Fruit fly (Drosophila melanogaster) whole organism, embryonic: ENCODE data around the gene CG7386.

Experiments used
- Aef1 ChIP-seq: fragments of 200-800 bp; sonication (Bioruptor generic); IDR thresholded peaks from 3 replicates; pipeline ENCODE4 v1.3.6; 2022; ENCODE audit warnings: missing biosample characterization, missing genetic modification characterization
- BEAF-32 ChIP-seq: fragments of 200-800 bp; sonication (Bioruptor generic); optimal IDR thresholded peaks from 3 replicates; lab custom pipeline; 2017; ENCODE audit warnings: missing biosample characterization, missing genetic modification characterization, mild to moderate bottlenecking, moderate library complexity, missing genetic modification reagents
- CG11723 ChIP-seq: fragments of 200-800 bp; sonication (Bioruptor generic); optimal IDR thresholded peaks from 2 replicates; lab custom pipeline; 2017; ENCODE audit warnings: missing biosample characterization, mild to moderate bottlenecking, missing genetic modification characterization
- CG14441 ChIP-seq: fragments of 200-800 bp; sonication (Bioruptor generic); IDR thresholded peaks from 2 replicates; pipeline ENCODE4 v1.3.6; 2022; ENCODE audit warnings: missing biosample characterization, missing genetic modification characterization
- CG15011 ChIP-seq: fragments of 200-800 bp; sonication (Bioruptor generic); optimal IDR thresholded peaks from 3 replicates; lab custom pipeline; 2018; ENCODE audit warnings: missing biosample characterization, mild to moderate bottlenecking, missing genetic modification characterization
- CG15601 ChIP-seq: fragments of 200-800 bp; sonication (Bioruptor generic); optimal IDR thresholded peaks from 3 replicates; lab custom pipeline; 2019; ENCODE audit warnings: missing biosample characterization, mild to moderate bottlenecking, missing genetic modification characterization, moderate library complexity
- CG1602 ChIP-seq: fragments of 200-800 bp; sonication (Bioruptor generic); optimal IDR thresholded peaks from 3 replicates; lab custom pipeline; 2016; ENCODE audit warnings: missing biosample characterization, missing genetic modification characterization
- CG17568 ChIP-seq: fragments of 200-800 bp; sonication (Bioruptor generic); optimal IDR thresholded peaks from 2 replicates; lab custom pipeline; 2018; ENCODE audit warnings: missing biosample characterization, mild to moderate bottlenecking, missing genetic modification characterization, moderate library complexity
- CG17612 ChIP-seq: fragments of 200-800 bp; sonication (Bioruptor generic); IDR thresholded peaks from 2 replicates; pipeline ENCODE4 v1.3.6; 2022; ENCODE audit warnings: missing biosample characterization, missing genetic modification characterization
- CG17802 ChIP-seq: fragments of 200-800 bp; sonication (Bioruptor generic); optimal IDR thresholded peaks from 2 replicates; lab custom pipeline; 2018; ENCODE audit warnings: missing biosample characterization, mild to moderate bottlenecking, missing genetic modification characterization, moderate library complexity
- CG2116 ChIP-seq: fragments of 200-800 bp; sonication (Bioruptor generic); optimal IDR thresholded peaks from 3 replicates; lab custom pipeline; 2018; ENCODE audit warnings: missing biosample characterization, mild to moderate bottlenecking, missing genetic modification characterization
- CG2199 ChIP-seq: fragments of 200-800 bp; sonication (Bioruptor generic); IDR thresholded peaks from 3 replicates; pipeline ENCODE4 v1.3.6; 2022; ENCODE audit warnings: missing biosample characterization, missing genetic modification characterization
- CG2875 ChIP-seq: fragments of 200-800 bp; sonication (Bioruptor generic); optimal IDR thresholded peaks from 2 replicates; lab custom pipeline; 2017; ENCODE audit warnings: missing biosample characterization, mild to moderate bottlenecking, missing genetic modification characterization, missing genetic modification reagents
- CG3847 ChIP-seq: fragments of 200-800 bp; sonication (Bioruptor generic); IDR thresholded peaks from 2 replicates; pipeline ENCODE4 v1.3.6; 2022; ENCODE audit warnings: missing biosample characterization, missing genetic modification characterization
- CG4328 ChIP-seq: fragments of 200-800 bp; sonication (Bioruptor generic); optimal IDR thresholded peaks from 3 replicates; lab custom pipeline; 2017; ENCODE audit warnings: missing biosample characterization, missing genetic modification reagents, missing genetic modification characterization
- CG6175 ChIP-seq: fragments of 200-800 bp; sonication (Bioruptor generic); IDR thresholded peaks from 3 replicates; pipeline ENCODE4 v1.3.6; 2022; ENCODE audit warnings: missing biosample characterization, missing genetic modification characterization
- CG6854 ChIP-seq: fragments of 200-800 bp; sonication (Bioruptor generic); optimal IDR thresholded peaks from 3 replicates; lab custom pipeline; 2017; ENCODE audit warnings: missing biosample characterization, mild to moderate bottlenecking, missing genetic modification characterization
- CG7839 ChIP-seq: fragments of 200-800 bp; sonication (Bioruptor generic); optimal IDR thresholded peaks from 3 replicates; lab custom pipeline; 2018; ENCODE audit warnings: missing biosample characterization, mild to moderate bottlenecking, missing genetic modification characterization, moderate library complexity
- CG8924 ChIP-seq: fragments of 200-800 bp; optimal IDR thresholded peaks from 3 replicates; lab custom pipeline; 2019; ENCODE audit warnings: missing biosample characterization, mild to moderate bottlenecking, missing genetic modification characterization, moderate library complexity
- CG9876 ChIP-seq: fragments of 200-800 bp; sonication (Bioruptor generic); optimal IDR thresholded peaks from 2 replicates; lab custom pipeline; 2016; ENCODE audit warnings: missing biosample characterization, missing genetic modification characterization
- Dll ChIP-seq: fragments of 200-800 bp; sonication (Bioruptor generic); IDR thresholded peaks from 4 replicates; pipeline ENCODE4 v1.3.6; 2022; ENCODE audit warnings: missing biosample characterization, missing genetic modification characterization; ENCODE audit not compliant: partially characterized antibody
- ERR ChIP-seq: fragments of 200-800 bp; sonication (Bioruptor generic); optimal IDR thresholded peaks from 2 replicates; lab custom pipeline; 2016; ENCODE audit warnings: missing biosample characterization, missing genetic modification characterization
- Fer3 ChIP-seq: fragments of 200-800 bp; sonication (Bioruptor generic); optimal IDR thresholded peaks from 2 replicates; lab custom pipeline; 2018; ENCODE audit warnings: missing biosample characterization, mild to moderate bottlenecking, missing genetic modification characterization, moderate library complexity
- Gug ChIP-seq: fragments of 200-800 bp; sonication (Bioruptor generic); IDR thresholded peaks from 4 replicates; pipeline ENCODE4 v1.3.6; 2022; ENCODE audit warnings: missing biosample characterization, missing genetic modification characterization
- Hmr ChIP-seq: fragments of 200-800 bp; sonication (Bioruptor generic); optimal IDR thresholded peaks from 3 replicates; lab custom pipeline; 2017; ENCODE audit warnings: mild to moderate bottlenecking, missing biosample characterization, missing genetic modification reagents, missing genetic modification characterization
- Mrtf ChIP-seq: fragments of 200-800 bp; sonication (Bioruptor generic); IDR thresholded peaks from 3 replicates; pipeline ENCODE4 v1.3.6; 2022; ENCODE audit warnings: missing biosample characterization, missing genetic modification characterization
- NC2β ChIP-seq: fragments of 200-800 bp; sonication (Bioruptor generic); optimal IDR thresholded peaks from 2 replicates; lab custom pipeline; 2016; ENCODE audit warnings: missing biosample characterization, missing genetic modification characterization
- Nf-YB ChIP-seq: fragments of 200-800 bp; sonication (Bioruptor generic); optimal IDR thresholded peaks from 3 replicates; lab custom pipeline; 2019; ENCODE audit warnings: missing biosample characterization, mild to moderate bottlenecking, missing genetic modification characterization, moderate library complexity
- Oli ChIP-seq: fragments of 200-800 bp; sonication (Bioruptor generic); optimal IDR thresholded peaks from 2 replicates; lab custom pipeline; 2018; ENCODE audit warnings: missing biosample characterization, mild to moderate bottlenecking, missing genetic modification characterization, moderate library complexity
- Ssrp ChIP-seq: fragments of 200-800 bp; sonication (Bioruptor generic); optimal IDR thresholded peaks from 2 replicates; lab custom pipeline; 2018; ENCODE audit warnings: missing biosample characterization, mild to moderate bottlenecking, missing genetic modification characterization, moderate library complexity
- TFAM ChIP-seq: fragments of 200-800 bp; sonication (Bioruptor generic); optimal IDR thresholded peaks from 2 replicates; lab custom pipeline; 2017; ENCODE audit warnings: missing biosample characterization, missing genetic modification characterization, inconsistent platforms
- YL-1 ChIP-seq: fragments of 200-800 bp; sonication (Bioruptor generic); optimal IDR thresholded peaks from 3 replicates; lab custom pipeline; 2017; ENCODE audit warnings: missing biosample characterization, mild to moderate bottlenecking, missing genetic modification characterization
- bab2 ChIP-seq: fragments of 200-800 bp; sonication (Bioruptor generic); optimal IDR thresholded peaks from 2 replicates; lab custom pipeline; 2016; ENCODE audit warnings: missing biosample characterization, missing genetic modification characterization
- bigmax ChIP-seq: fragments of 200-800 bp; sonication (Bioruptor generic); optimal IDR thresholded peaks from 2 replicates; lab custom pipeline; 2018; ENCODE audit warnings: missing biosample characterization, mild to moderate bottlenecking, missing genetic modification characterization
- btn ChIP-seq: fragments of 200-800 bp; sonication (Bioruptor generic); optimal IDR thresholded peaks from 2 replicates; lab custom pipeline; 2016; ENCODE audit warnings: missing biosample characterization, missing genetic modification characterization
- chn ChIP-seq: fragments of 200-800 bp; sonication (Bioruptor generic); optimal IDR thresholded peaks from 2 replicates; lab custom pipeline; 2016; ENCODE audit warnings: missing biosample characterization, missing genetic modification characterization
- corto ChIP-seq: fragments of 200-800 bp; sonication (Bioruptor generic); optimal IDR thresholded peaks from 2 replicates; lab custom pipeline; 2016; ENCODE audit warnings: missing biosample characterization, mild to moderate bottlenecking, missing genetic modification characterization, moderate library complexity
- dysf ChIP-seq: fragments of 200-800 bp; sonication (Bioruptor generic); IDR thresholded peaks from 3 replicates; pipeline ENCODE4 v1.3.6; 2022; ENCODE audit warnings: missing biosample characterization, missing genetic modification characterization
- ems ChIP-seq: fragments of 200-800 bp; sonication (Bioruptor generic); optimal IDR thresholded peaks from 3 replicates; lab custom pipeline; 2016; ENCODE audit warnings: missing biosample characterization, missing genetic modification characterization
- gcm2 ChIP-seq: fragments of 200-800 bp; sonication (Bioruptor generic); optimal IDR thresholded peaks from 2 replicates; lab custom pipeline; 2016; ENCODE audit warnings: missing biosample characterization, missing genetic modification characterization
- gem ChIP-seq: fragments of 200-800 bp; sonication (Bioruptor generic); optimal IDR thresholded peaks from 2 replicates; lab custom pipeline; 2019; ENCODE audit warnings: missing biosample characterization, mild to moderate bottlenecking, missing genetic modification characterization, moderate library complexity
- grn ChIP-seq: fragments of 200-800 bp; sonication (Bioruptor generic); optimal IDR thresholded peaks from 3 replicates; lab custom pipeline; 2017; ENCODE audit warnings: missing biosample characterization, missing genetic modification characterization
- inv ChIP-seq: fragments of 200-800 bp; sonication (Bioruptor generic); IDR thresholded peaks from 2 replicates; pipeline ENCODE4 v1.3.6; 2022; ENCODE audit warnings: missing biosample characterization, missing genetic modification characterization; ENCODE audit not compliant: partially characterized antibody
- ken ChIP-seq: fragments of 200-800 bp; sonication (Bioruptor generic); IDR thresholded peaks from 3 replicates; pipeline ENCODE4 v1.3.6; 2022; ENCODE audit warnings: missing biosample characterization, missing genetic modification characterization
- lov ChIP-seq, 2 experiments: fragments of 200-800 bp in 1 of 2; fragments of >200 bp in 1 of 2; sonication (Bioruptor generic) in 1 of 2; IDR thresholded peaks in 1 of 2; optimal IDR thresholded peaks in 1 of 2; 2 replicates in 1 of 2; 3 replicates in 1 of 2; pipeline versions ENCODE4 v1.3.6 to Lab custom; 2017 to 2022; ENCODE audit warnings: missing biosample characterization in 1 of 2, missing genetic modification characterization in 1 of 2
- ranshi ChIP-seq: fragments of 200-800 bp; sonication (Bioruptor generic); IDR thresholded peaks from 2 replicates; pipeline ENCODE4 v1.3.6; 2022; ENCODE audit warnings: missing biosample characterization, missing genetic modification characterization
- row ChIP-seq: fragments of 200-800 bp; sonication (Bioruptor generic); IDR thresholded peaks from 3 replicates; pipeline ENCODE4 v1.3.6; 2022; ENCODE audit warnings: missing biosample characterization, missing genetic modification characterization
- tgo ChIP-seq: fragments of 200-800 bp; sonication (Bioruptor generic); IDR thresholded peaks from 3 replicates; pipeline ENCODE4 v1.3.6; 2022; ENCODE audit warnings: missing biosample characterization, missing genetic modification characterization
- vfl ChIP-seq: fragments of 200-800 bp; sonication (Bioruptor generic); optimal IDR thresholded peaks from 2 replicates; lab custom pipeline; 2016; ENCODE audit warnings: missing biosample characterization, missing genetic modification characterization

CG7386 gene

dm6 chr3L:6157327-6158032 lies 32.1 kb upstream of the CG7386 start, which contains the start of gene CG13297 (continued):
- TF ChIP-seq corto (GFP tag; lab: Kevin White, UChicago) (no peak), CG15011 (GFP tag; lab: Kevin White, UChicago) (no peak), CG2199 (GFP tag; lab: Robert Waterston, UW) (no peak), grn (GFP tag; lab: Kevin White, UChicago) (peak; percentile 76), CG3847 (no peak), CG6175 (no peak), bigmax (GFP tag; lab: Kevin White, UChicago) (no peak), btn (GFP tag; lab: Kevin White, UChicago) (no peak), ken (GFP tag; lab: Robert Waterston, UW) (peak; percentile 21; the same call in 1 of the 3 replicates), ems (GFP tag; lab: Kevin White, UChicago) (no peak), CG11723 (GFP tag; lab: Kevin White, UChicago) (peak; percentile 25), Gug (no peak), Hmr (GFP tag; lab: Kevin White, UChicago) (peak; percentile 6), CG2875 (GFP tag; lab: Kevin White, UChicago) (no peak), CG14441 (GFP tag; lab: Robert Waterston, UW) (peak; percentile 60), gem (tag; lab: Kevin White, UChicago) (peak; percentile 74), Nf-YB (GFP tag; lab: Kevin White, UChicago) (no peak), bab2 (GFP tag; lab: Kevin White, UChicago) (no peak), dysf (GFP tag; lab: Robert Waterston, UW) (peak; percentile 57; the same call in 2 of the 3 replicates), CG4328 (GFP tag; lab: Kevin White, UChicago) (no peak), CG17612 (GFP tag; lab: Robert Waterston, UW) (no peak), TFAM (no peak), CG9876 (GFP tag; lab: Kevin White, UChicago) (no peak), CG8924 (tag; lab: Kevin White, UChicago) (peak; percentile 66), chn (GFP tag; lab: Kevin White, UChicago) (no peak), row (GFP tag; lab: Robert Waterston, UW) (peak; percentile 70), NC2β (no peak), CG7839 (peak; percentile 64), CG17568 (GFP tag; lab: Kevin White, UChicago) (no peak), Fer3 (tag; lab: Kevin White, UChicago) (peak; percentile 35), CG2116 (no peak), BEAF-32 (GFP tag; lab: Kevin White, UChicago) (no peak), vfl (GFP tag; lab: Kevin White, UChicago) (no peak), ERR (no peak), gcm2 (GFP tag; lab: Kevin White, UChicago) (no peak), CG6854 (GFP tag; lab: Kevin White, UChicago) (no peak), ranshi (GFP tag; lab: Robert Waterston, UW) (peak; percentile 21; the same call in 1 of the 2 replicates), CG15601 (tag; lab: Kevin White, UChicago) (no peak), inv (GFP tag; lab: Robert Waterston, UW) (no peak), Mrtf (no peak), CG1602 (GFP tag; lab: Kevin White, UChicago) (peak; percentile 13), CG17802 (tag; lab: Kevin White, UChicago) (no peak), YL-1 (no peak), Ssrp (tag; lab: Kevin White, UChicago) (peak; percentile 68), Dll (GFP tag; lab: Robert Waterston, UW) (no peak), tgo (GFP tag; lab: Robert Waterston, UW) (peak; percentile 60; the same call in 2 of the 3 replicates), Oli (tag; lab: Kevin White, UChicago) (peak; percentile 76), lov (optimal IDR thresholded peaks at IDR 0.05; lab: Kevin White, UChicago) (no peak), lov (GFP tag; IDR thresholded peaks at IDR 0.05; lab: Robert Waterston, UW) (no peak), Aef1 (GFP tag; lab: Robert Waterston, UW) (peak; percentile 48; the same call in 2 of the 3 replicates)
